Worm (Caenorhabditis elegans): ENCODE data around the gene srw-137.

DNA sequence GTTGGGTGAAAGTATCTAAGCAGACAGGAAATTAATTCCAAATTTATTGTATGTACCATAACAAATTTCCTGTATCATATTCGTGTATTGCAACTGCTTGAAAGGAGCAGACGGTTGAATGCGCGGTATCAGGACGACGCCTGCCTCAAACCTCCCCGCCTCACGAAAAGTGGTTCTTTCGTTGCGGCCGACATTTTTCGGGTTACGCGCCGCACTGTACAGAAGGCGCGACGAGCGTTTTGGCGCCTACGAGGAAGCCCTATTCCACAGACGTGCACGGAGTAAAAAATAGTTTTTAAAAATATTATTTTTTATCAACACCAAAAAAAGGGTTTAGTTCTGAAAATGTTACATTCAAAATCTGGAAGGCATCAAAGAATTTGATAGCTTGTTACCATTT lies 23.6 kb downstream of the srw-137 start:
- TF ChIP-seq ztf-29 (GFP tag; IDR thresholded peaks at IDR 0.05): no peak
- no peak for TF ChIP-seq ref-1 (GFP tag; conservative IDR thresholded peaks at IDR 0.05)
- no peak for TF ChIP-seq klf-2 (GFP tag; conservative IDR thresholded peaks at IDR 0.05)
- no peak for TF ChIP-seq flt-1 (GFP tag; IDR thresholded peaks at IDR 0.05)

Measured in whole organism, midembryonic.